Fruit fly (Drosophila melanogaster) Kc167 (cell line): Measurements from ENCODE around the gene CG5664.

Experiments
- h ChIP-seq: fragments of >200 bp; optimal IDR thresholded peaks from 3 replicates; lab custom pipeline; 2018; ENCODE audit warnings: missing external identifiers
- insv ChIP-seq: fragments of >200 bp; optimal IDR thresholded peaks from 3 replicates; lab custom pipeline; 2018; ENCODE audit warnings: missing external identifiers

dm6 chr3L:21388824-21389223 lies 52.3 kb downstream of the CG5664 start:
- TF ChIP-seq h (lab: Kevin White, UChicago) (no peak), insv (lab: Kevin White, UChicago) (no peak)
